Worm (Caenorhabditis elegans): ENCODE measurements around the gene fbxa-22.
"Not testable (repeated sequence)": the region's sequence is repeated elsewhere in the genome, so short reads cannot be mapped to it uniquely, and the experiment has no call there.

DNA sequence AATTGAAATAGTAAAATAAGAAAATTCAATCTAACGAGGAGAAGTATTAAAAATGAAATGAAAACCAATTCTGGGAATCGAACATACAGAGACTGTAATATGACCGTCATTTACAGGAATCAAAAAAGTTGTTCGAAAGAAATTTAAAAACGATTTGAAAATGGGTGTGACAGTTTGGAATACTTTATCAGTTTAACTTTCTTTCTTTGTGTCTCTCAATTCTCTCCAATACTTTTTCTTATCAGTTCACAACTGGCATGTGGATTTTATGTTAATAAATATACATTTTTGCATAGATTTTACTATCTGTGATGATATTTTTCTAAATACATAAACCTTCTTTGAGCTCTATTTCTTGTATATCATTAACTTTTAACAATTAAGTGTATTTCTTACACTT, 5.7 kb downstream of the fbxa-22 start:
- not testable (repeated sequence) for TF ChIP-seq lin-13 (GFP tag; optimal IDR thresholded peaks at IDR 0.05); lsy-2 (tag; optimal IDR thresholded peaks at IDR 0.05); T20F7.1 (GFP tag; optimal IDR thresholded peaks at IDR 0.05); unc-130 (GFP tag; optimal IDR thresholded peaks at IDR 0.05)
